Fruit fly (Drosophila melanogaster) whole organism, embryonic: Measurements from ENCODE around the gene CG42366.

Source experiments
- Bteb2 ChIP-seq: fragments of 200-800 bp; sonication (Bioruptor generic); optimal IDR thresholded peaks from 2 replicates; lab custom pipeline; 2016; ENCODE audit warnings: missing biosample characterization, missing genetic modification characterization
- C15 ChIP-seq: fragments of 200-800 bp; sonication (Bioruptor generic); IDR thresholded peaks from 3 replicates; pipeline ENCODE4 v1.3.6; 2022; ENCODE audit warnings: missing biosample characterization, missing genetic modification characterization
- CG10209 ChIP-seq: fragments of 200-800 bp; sonication (Bioruptor generic); optimal IDR thresholded peaks from 3 replicates; lab custom pipeline; 2017; ENCODE audit warnings: missing biosample characterization, mild to moderate bottlenecking, missing genetic modification characterization, missing genetic modification reagents
- CG10979 ChIP-seq: fragments of 200-800 bp; sonication (Bioruptor generic); optimal IDR thresholded peaks from 2 replicates; lab custom pipeline; 2018; ENCODE audit warnings: missing biosample characterization, mild to moderate bottlenecking, missing genetic modification characterization, moderate library complexity
- CG11085 ChIP-seq: fragments of 200-800 bp; sonication (Bioruptor generic); IDR thresholded peaks from 2 replicates; pipeline ENCODE4 v1.3.6; 2022; ENCODE audit warnings: missing biosample characterization, missing genetic modification characterization
- CG11456 ChIP-seq: fragments of 200-800 bp; sonication (Bioruptor generic); IDR thresholded peaks from 3 replicates; pipeline ENCODE4 v1.3.6; 2022; ENCODE audit warnings: missing biosample characterization, missing genetic modification characterization
- CG13287 ChIP-seq: fragments of 200-800 bp; sonication (Bioruptor generic); IDR thresholded peaks from 2 replicates; pipeline ENCODE4 v1.3.6; 2022; ENCODE audit warnings: missing biosample characterization, missing genetic modification characterization; ENCODE audit not compliant: partially characterized antibody
- CG13296 ChIP-seq: fragments of 200-800 bp; sonication (Bioruptor generic); optimal IDR thresholded peaks from 3 replicates; lab custom pipeline; 2018; ENCODE audit warnings: missing biosample characterization, mild to moderate bottlenecking, missing genetic modification characterization
- CG14441 ChIP-seq: fragments of 200-800 bp; sonication (Bioruptor generic); IDR thresholded peaks from 2 replicates; pipeline ENCODE4 v1.3.6; 2022; ENCODE audit warnings: missing biosample characterization, missing genetic modification characterization
- CG1603 ChIP-seq: fragments of 200-800 bp; sonication (Bioruptor generic); optimal IDR thresholded peaks from 2 replicates; lab custom pipeline; 2019; ENCODE audit warnings: missing biosample characterization, mild to moderate bottlenecking, missing genetic modification characterization, moderate library complexity
- CG17359 ChIP-seq: fragments of 200-800 bp; sonication (Bioruptor generic); optimal IDR thresholded peaks from 3 replicates; lab custom pipeline; 2018; ENCODE audit warnings: missing biosample characterization, mild to moderate bottlenecking, missing genetic modification characterization, moderate library complexity
- CG2120 ChIP-seq: fragments of 200-800 bp; sonication (Bioruptor generic); optimal IDR thresholded peaks from 3 replicates; lab custom pipeline; 2016; ENCODE audit warnings: missing biosample characterization, missing genetic modification characterization
- CG3163 ChIP-seq: fragments of 200-800 bp; sonication (Bioruptor generic); optimal IDR thresholded peaks from 3 replicates; lab custom pipeline; 2016; ENCODE audit warnings: missing biosample characterization, missing genetic modification characterization
- CG3281 ChIP-seq: fragments of 200-800 bp; sonication (Bioruptor generic); optimal IDR thresholded peaks from 3 replicates; lab custom pipeline; 2017; ENCODE audit warnings: missing biosample characterization, mild to moderate bottlenecking, missing genetic modification characterization
- CG33557 ChIP-seq: fragments of 200-800 bp; sonication (Bioruptor generic); optimal IDR thresholded peaks from 2 replicates; lab custom pipeline; 2019; ENCODE audit warnings: missing biosample characterization, mild to moderate bottlenecking, missing genetic modification characterization, moderate library complexity
- CG34376 ChIP-seq: fragments of 200-800 bp; sonication (Bioruptor generic); optimal IDR thresholded peaks from 2 replicates; lab custom pipeline; 2018; ENCODE audit warnings: missing biosample characterization, mild to moderate bottlenecking, missing genetic modification characterization
- CG34422 ChIP-seq: fragments of 200-800 bp; sonication (Bioruptor generic); IDR thresholded peaks from 3 replicates; pipeline ENCODE4 v1.3.6; 2022; ENCODE audit warnings: missing biosample characterization, missing genetic modification characterization
- CG3838 ChIP-seq: fragments of 200-800 bp; sonication (Bioruptor generic); optimal IDR thresholded peaks from 3 replicates; lab custom pipeline; 2016; ENCODE audit warnings: missing biosample characterization, missing genetic modification characterization
- CG4360 ChIP-seq: fragments of 200-800 bp; sonication (Bioruptor generic); IDR thresholded peaks from 2 replicates; pipeline ENCODE4 v1.3.6; 2022; ENCODE audit warnings: missing biosample characterization, missing genetic modification characterization
- CG6254 ChIP-seq: fragments of 200-800 bp; sonication (Bioruptor generic); optimal IDR thresholded peaks from 3 replicates; lab custom pipeline; 2017; ENCODE audit warnings: mild to moderate bottlenecking, missing biosample characterization, missing genetic modification reagents, missing genetic modification characterization
- CG6854 ChIP-seq: fragments of 200-800 bp; sonication (Bioruptor generic); optimal IDR thresholded peaks from 3 replicates; lab custom pipeline; 2017; ENCODE audit warnings: missing biosample characterization, mild to moderate bottlenecking, missing genetic modification characterization
- CG8281 ChIP-seq: fragments of 200-800 bp; sonication (Bioruptor generic); optimal IDR thresholded peaks from 2 replicates; lab custom pipeline; 2018; ENCODE audit warnings: missing biosample characterization, mild to moderate bottlenecking, missing genetic modification characterization, moderate library complexity
- CrebB ChIP-seq: fragments of 200-800 bp; sonication (Bioruptor generic); optimal IDR thresholded peaks from 3 replicates; lab custom pipeline; 2018; ENCODE audit warnings: missing biosample characterization, mild to moderate bottlenecking, missing genetic modification characterization
- ERR ChIP-seq: fragments of 200-800 bp; sonication (Bioruptor generic); optimal IDR thresholded peaks from 2 replicates; lab custom pipeline; 2016; ENCODE audit warnings: missing biosample characterization, missing genetic modification characterization
- Gug ChIP-seq: fragments of 200-800 bp; sonication (Bioruptor generic); IDR thresholded peaks from 4 replicates; pipeline ENCODE4 v1.3.6; 2022; ENCODE audit warnings: missing biosample characterization, missing genetic modification characterization
- H2.0 ChIP-seq: fragments of 200-800 bp; sonication (Bioruptor generic); IDR thresholded peaks from 2 replicates; pipeline ENCODE4 v1.3.6; 2022; ENCODE audit warnings: missing biosample characterization, missing genetic modification characterization
- Hmx ChIP-seq: fragments of 200-800 bp; sonication (Bioruptor generic); optimal IDR thresholded peaks from 2 replicates; lab custom pipeline; 2016; ENCODE audit warnings: missing biosample characterization, missing genetic modification characterization
- Hsf ChIP-seq: fragments of 200-800 bp; sonication (Bioruptor generic); optimal IDR thresholded peaks from 3 replicates; lab custom pipeline; 2016; ENCODE audit warnings: missing biosample characterization, missing genetic modification characterization
- Myb ChIP-seq: fragments of 200-800 bp; sonication (Bioruptor generic); optimal IDR thresholded peaks from 2 replicates; lab custom pipeline; 2016; ENCODE audit warnings: missing biosample characterization, missing genetic modification characterization
- NFAT ChIP-seq: fragments of 200-800 bp; sonication (Bioruptor generic); IDR thresholded peaks from 2 replicates; pipeline ENCODE4 v1.3.6; 2022; ENCODE audit warnings: missing biosample characterization, missing genetic modification characterization
- NfI ChIP-seq: fragments of 200-800 bp; sonication (Bioruptor generic); optimal IDR thresholded peaks from 3 replicates; lab custom pipeline; 2018; ENCODE audit warnings: missing biosample characterization, mild to moderate bottlenecking, missing genetic modification characterization, moderate library complexity
- Sry-δ ChIP-seq: fragments of 200-800 bp; sonication (Bioruptor generic); optimal IDR thresholded peaks from 2 replicates; lab custom pipeline; 2016; ENCODE audit warnings: missing biosample characterization, missing genetic modification characterization
- Taf1 ChIP-seq: fragments of 200-800 bp; sonication (Bioruptor generic); IDR thresholded peaks from 2 replicates; pipeline ENCODE4 v1.3.6; 2022; ENCODE audit warnings: missing biosample characterization, missing genetic modification characterization
- Trl ChIP-seq, 3 experiments: fragments of >200 bp in 2 of 3; fragments of 200-800 bp in 1 of 3; sonication (Bioruptor generic) in 1 of 3; optimal IDR thresholded peaks; 2 replicates in 1 of 3; 3 replicates in 2 of 3; lab custom pipeline; 2016 to 2017; ENCODE audit warnings: missing biosample characterization in 1 of 3, missing genetic modification characterization in 1 of 3
- ap ChIP-seq: fragments of 200-800 bp; sonication (Bioruptor generic); IDR thresholded peaks from 2 replicates; pipeline ENCODE4 v1.3.6; 2022; ENCODE audit warnings: missing biosample characterization, missing genetic modification characterization
- chinmo ChIP-seq: fragments of 200-800 bp; sonication (Bioruptor generic); IDR thresholded peaks from 4 replicates; pipeline ENCODE4 v1.3.6; 2022; ENCODE audit warnings: missing biosample characterization, missing genetic modification characterization; ENCODE audit not compliant: partially characterized antibody
- dan ChIP-seq: fragments of 200-800 bp; sonication (Bioruptor generic); IDR thresholded peaks from 2 replicates; pipeline ENCODE4 v1.3.6; 2022; ENCODE audit warnings: missing biosample characterization, missing genetic modification characterization
- dmrt11E ChIP-seq: fragments of 200-800 bp; sonication (Bioruptor generic); optimal IDR thresholded peaks from 3 replicates; lab custom pipeline; 2018; ENCODE audit warnings: missing biosample characterization, mild to moderate bottlenecking, missing genetic modification characterization, moderate library complexity
- grn ChIP-seq: fragments of 200-800 bp; sonication (Bioruptor generic); optimal IDR thresholded peaks from 3 replicates; lab custom pipeline; 2017; ENCODE audit warnings: missing biosample characterization, missing genetic modification characterization
- jigr1 ChIP-seq: fragments of 200-800 bp; sonication (Bioruptor generic); IDR thresholded peaks from 3 replicates; pipeline ENCODE4 v1.3.6; 2022; ENCODE audit warnings: missing biosample characterization, missing genetic modification characterization
- kay ChIP-seq: fragments of 200-800 bp; sonication (Bioruptor generic); optimal IDR thresholded peaks from 2 replicates; lab custom pipeline; 2016; ENCODE audit warnings: missing biosample characterization, missing genetic modification characterization
- nom ChIP-seq: fragments of 200-800 bp; sonication (Bioruptor generic); optimal IDR thresholded peaks from 2 replicates; lab custom pipeline; 2017; ENCODE audit warnings: missing biosample characterization, missing genetic modification characterization, mild to moderate bottlenecking, moderate library complexity, missing genetic modification reagents
- pfk ChIP-seq: fragments of 200-800 bp; sonication (Bioruptor generic); optimal IDR thresholded peaks from 2 replicates; lab custom pipeline; 2018; ENCODE audit warnings: missing biosample characterization, mild to moderate bottlenecking, missing genetic modification characterization, moderate library complexity
- ro ChIP-seq: fragments of 200-800 bp; sonication (Bioruptor generic); IDR thresholded peaks from 2 replicates; pipeline ENCODE4 v1.3.6; 2022; ENCODE audit warnings: missing biosample characterization, missing genetic modification characterization
- ssp ChIP-seq: fragments of 200-800 bp; sonication (Bioruptor generic); IDR thresholded peaks from 2 replicates; pipeline ENCODE4 v1.3.6; 2022; ENCODE audit warnings: missing biosample characterization, missing genetic modification characterization
- tgo ChIP-seq: fragments of 200-800 bp; sonication (Bioruptor generic); IDR thresholded peaks from 3 replicates; pipeline ENCODE4 v1.3.6; 2022; ENCODE audit warnings: missing biosample characterization, missing genetic modification characterization
- trem ChIP-seq: fragments of 200-800 bp; optimal IDR thresholded peaks from 3 replicates; lab custom pipeline; 2019; ENCODE audit warnings: missing biosample characterization, mild to moderate bottlenecking, missing genetic modification characterization, moderate library complexity
- ttk ChIP-seq: fragments of 200-800 bp; sonication (Bioruptor generic); IDR thresholded peaks from 2 replicates; pipeline ENCODE4 v2.1.2; 2022; ENCODE audit warnings: missing biosample characterization, missing genetic modification characterization
- wor ChIP-seq: fragments of 200-800 bp; sonication (Bioruptor generic); IDR thresholded peaks from 2 replicates; pipeline ENCODE4 v1.3.6; 2022; ENCODE audit warnings: missing biosample characterization, missing genetic modification characterization
- yki ChIP-seq: fragments of >200 bp; optimal IDR thresholded peaks from 3 replicates; lab custom pipeline; 2018

The CG42366 gene

DNA sequence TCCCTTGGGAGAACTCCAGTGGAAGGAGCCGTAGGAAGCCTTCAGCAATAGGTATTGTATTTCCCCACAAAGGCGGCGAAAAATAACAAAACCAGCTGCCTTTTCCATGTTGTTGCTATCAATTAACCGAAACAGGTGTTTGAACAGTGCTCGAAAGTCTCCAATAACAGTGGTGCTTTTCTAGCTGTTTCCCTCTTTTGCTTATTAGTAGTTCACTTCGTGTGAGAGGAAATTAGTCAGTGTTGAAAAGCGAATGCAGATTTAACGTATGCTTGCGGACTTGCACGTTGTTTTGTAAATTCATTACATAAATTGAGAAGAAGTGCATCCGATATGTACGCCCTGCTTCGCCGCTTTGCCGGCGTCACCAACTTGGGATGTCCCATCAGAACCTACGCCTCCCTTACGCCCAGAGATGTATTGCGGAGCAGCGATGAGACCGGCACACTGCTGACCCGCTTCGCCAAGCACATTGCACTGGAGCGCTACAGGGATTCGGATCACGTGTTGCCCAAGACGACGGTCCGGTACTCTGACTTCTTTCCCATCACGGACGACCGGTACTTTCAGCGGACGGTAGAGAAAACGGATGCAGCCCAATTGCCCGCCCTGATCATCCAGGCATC lies 13.8 kb downstream of the CG42366 start, which contains the start of the genes Datp and CG4619 (continued):
- no peak for TF ChIP-seq wor
- peak; percentile 80 for TF ChIP-seq Myb
- TF ChIP-seq CG10979 (tag; lab: Kevin White, UChicago): peak; percentile 6
- peak; percentile 32 for TF ChIP-seq trem
- TF ChIP-seq CG6254 (GFP tag; lab: Kevin White, UChicago): no peak
- TF ChIP-seq Trl (optimal IDR thresholded peaks at IDR 0.05; lab: Kevin White, UChicago): peak in 1 of 2 experiments; percentile 15
- peak; percentile 64 for TF ChIP-seq Trl (GFP tag; optimal IDR thresholded peaks at IDR 0.05; lab: Kevin White, UChicago)
- TF ChIP-seq ssp: no peak
- peak; percentile 13 for TF ChIP-seq CG3163 (GFP tag; lab: Kevin White, UChicago)
- TF ChIP-seq CG11085 (GFP tag; lab: Robert Waterston, UW): 0 out of 2 replicates have a peak, but pooled peaks have one; percentile 40
- TF ChIP-seq NfI: peak; percentile 61
- peak; percentile 32 for TF ChIP-seq CG3281 (GFP tag; lab: Kevin White, UChicago)
- no peak for TF ChIP-seq C15 (GFP tag; lab: Robert Waterston, UW)
- no peak for TF ChIP-seq chinmo (GFP tag; lab: Robert Waterston, UW)
- peak; percentile 85; the same call in 2 of the 3 replicates for TF ChIP-seq CG34422 (GFP tag; lab: Robert Waterston, UW)
- peak; percentile 31 for TF ChIP-seq CG34376
- TF ChIP-seq CG14441: 0 out of 2 replicates have a peak, but pooled peaks have one; percentile 35
- TF ChIP-seq dan (GFP tag; lab: Robert Waterston, UW): no peak
- TF ChIP-seq CG13287 (GFP tag; lab: Robert Waterston, UW): peak; percentile 26; the same call in 1 of the 2 replicates
- TF ChIP-seq CrebB (tag; lab: Kevin White, UChicago): no peak
- TF ChIP-seq CG8281 (tag; lab: Kevin White, UChicago): no peak
- peak; percentile 64 for TF ChIP-seq CG4360 (GFP tag; lab: Robert Waterston, UW)
- TF ChIP-seq nom (GFP tag; lab: Kevin White, UChicago): no peak
- TF ChIP-seq Sry-δ: peak; percentile 30
- TF ChIP-seq Gug (GFP tag; lab: Robert Waterston, UW): no peak; the same call in 3 of the 4 replicates
- TF ChIP-seq kay: no peak
- TF ChIP-seq Bteb2: no peak
- TF ChIP-seq ERR (GFP tag; lab: Kevin White, UChicago): no peak
- no peak for TF ChIP-seq tgo
- peak; percentile 74 for TF ChIP-seq CG11456 (GFP tag; lab: Robert Waterston, UW)
- no peak for TF ChIP-seq jigr1 (GFP tag; lab: Robert Waterston, UW)
- no peak for TF ChIP-seq CG33557
- no peak for TF ChIP-seq dmrt11E (tag; lab: Kevin White, UChicago)
- TF ChIP-seq yki (lab: Kevin White, UChicago): no peak
- TF ChIP-seq Hmx: no peak
- no peak for TF ChIP-seq ro
- no peak for TF ChIP-seq grn (GFP tag; lab: Kevin White, UChicago)
- TF ChIP-seq Hsf (GFP tag; lab: Kevin White, UChicago): peak; percentile 23
- peak; percentile 9 for TF ChIP-seq pfk
- 0 out of 2 replicates have a peak, but pooled peaks have one; percentile 9 for TF ChIP-seq H2.0 (GFP tag; lab: Robert Waterston, UW)
- TF ChIP-seq CG13296 (GFP tag; lab: Kevin White, UChicago): no peak
- no peak for TF ChIP-seq ap (GFP tag; lab: Robert Waterston, UW)
- no peak for TF ChIP-seq CG17359 (tag; lab: Kevin White, UChicago)
- peak; percentile 33; the same call in 1 of the 2 replicates for TF ChIP-seq Taf1 (GFP tag; lab: Robert Waterston, UW)
- no peak for TF ChIP-seq ttk
- peak; percentile 50 for TF ChIP-seq CG10209 (GFP tag; lab: Kevin White, UChicago)
- peak; percentile 74 for TF ChIP-seq CG1603 (tag; lab: Kevin White, UChicago)
- no peak for TF ChIP-seq CG6854 (GFP tag; lab: Kevin White, UChicago)
- TF ChIP-seq CG3838 (GFP tag; lab: Kevin White, UChicago): no peak
- TF ChIP-seq NFAT (GFP tag; lab: Robert Waterston, UW): peak; percentile 76
- peak; percentile 75 for TF ChIP-seq CG2120
